Worm (Caenorhabditis elegans) whole organism, midembryonic: Measurements from ENCODE around the gene T07D3.4.

Experiments
- flt-1 ChIP-seq: fragments of 200-800 bp; sonication (Bioruptor generic); IDR thresholded peaks from 2 replicates; pipeline ENCODE4 v1.3.6; 2022; ENCODE audit warnings: missing genetic modification characterization, missing compliant biosample characterization
- ref-1 ChIP-seq: fragments of 200-800 bp; sonication (Bioruptor generic); conservative IDR thresholded peaks from 2 replicates; pipeline ENCODE4 v1.3.6; 2022; ENCODE audit warnings: missing genetic modification reagents, missing genetic modification characterization, missing compliant biosample characterization
- tab-1 ChIP-seq: fragments of 200-800 bp; sonication (Bioruptor generic); IDR thresholded peaks from 2 replicates; pipeline ENCODE4 v1.3.6; 2022; ENCODE audit warnings: missing genetic modification characterization, missing compliant biosample characterization
- ztf-23 ChIP-seq: fragments of 200-800 bp; sonication (Bioruptor generic); IDR thresholded peaks from 2 replicates; pipeline ENCODE4 v1.3.6; 2022; ENCODE audit warnings: missing genetic modification reagents, missing genetic modification characterization, missing compliant biosample characterization

DNA sequence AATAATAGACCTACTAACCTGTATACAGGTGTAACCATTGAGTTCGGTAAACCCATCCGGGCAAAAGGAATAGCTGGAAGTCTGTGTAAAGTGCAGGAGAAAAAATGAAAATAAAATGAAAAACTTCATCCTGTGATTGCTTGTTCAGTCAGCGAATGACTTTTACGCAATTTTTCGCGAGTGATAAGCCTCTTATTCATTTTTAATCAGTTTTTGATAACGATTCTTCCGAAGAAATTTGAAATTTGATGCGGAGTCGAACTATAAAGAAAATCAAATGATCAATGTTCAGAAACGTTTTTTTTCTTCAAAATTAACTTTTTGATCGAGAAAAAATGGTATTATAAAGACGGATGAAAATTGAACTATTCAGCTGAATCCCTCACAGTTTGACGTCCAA is 34.7 kb downstream of the T07D3.4 start:
- TF ChIP-seq flt-1 (GFP tag; lab: Robert Waterston, UW) = no peak
- TF ChIP-seq ref-1 (GFP tag; lab: Robert Waterston, UW) = no peak
- no peak for TF ChIP-seq tab-1 (GFP tag; lab: Robert Waterston, UW)
- no peak for TF ChIP-seq ztf-23 (GFP tag; lab: Robert Waterston, UW)
